Fruit fly (Drosophila melanogaster): ENCODE results near the gene PolrMT.

PolrMT gene

dm6 chr2L:1128932-1129887 lies 21.0 kb upstream of the PolrMT start, which contains the start of the genes Pino and TBC1D23 (continued):
- no peak for TF ChIP-seq jing (GFP tag; optimal IDR thresholded peaks at IDR 0.05)
- TF ChIP-seq CHES-1-like (GFP tag; optimal IDR thresholded peaks at IDR 0.05) = no peak
- TF ChIP-seq CG14014 (GFP tag; IDR thresholded peaks at IDR 0.05) = peak; percentile 57; the same call in 1 of the 2 replicates
- TF ChIP-seq Taf1 (GFP tag; IDR thresholded peaks at IDR 0.05) = 0 out of 2 replicates have a peak, but pooled peaks have one; percentile 42
- TF ChIP-seq CG1647 (GFP tag; optimal IDR thresholded peaks at IDR 0.05) = peak; percentile 30
- TF ChIP-seq sna (GFP tag; IDR thresholded peaks at IDR 0.05; ENCODE audit: partially characterized antibody) = peak; percentile 34; the same call in 1 of the 2 replicates
- TF ChIP-seq al (GFP tag; IDR thresholded peaks at IDR 0.05) = peak; percentile 78
- TF ChIP-seq CG6175 (GFP tag; IDR thresholded peaks at IDR 0.05) = no peak
- TF ChIP-seq CG11456 (GFP tag; IDR thresholded peaks at IDR 0.05) = peak; percentile 75; the same call in 2 of the 3 replicates
- no peak for TF ChIP-seq CG2889 (GFP tag; IDR thresholded peaks at IDR 0.05)
- peak; percentile 74 for TF ChIP-seq dmrt11E (tag; optimal IDR thresholded peaks at IDR 0.05)
- peak; percentile 76 for TF ChIP-seq CG12659 (GFP tag; optimal IDR thresholded peaks at IDR 0.05)
- no peak for TF ChIP-seq nau (GFP tag; optimal IDR thresholded peaks at IDR 0.05)
- TF ChIP-seq C15 (GFP tag; IDR thresholded peaks at IDR 0.05) = peak; percentile 36; the same call in 1 of the 3 replicates
- TF ChIP-seq CG9817 (tag; optimal IDR thresholded peaks at IDR 0.05) = peak; percentile 77
- peak; percentile 61 for TF ChIP-seq CG8388 (GFP tag; optimal IDR thresholded peaks at IDR 0.05)
- peak; percentile 25 for TF ChIP-seq CG31388 (GFP tag; optimal IDR thresholded peaks at IDR 0.05)
- TF ChIP-seq prd (optimal IDR thresholded peaks at IDR 0.05) = no peak
- peak; percentile 85 for TF ChIP-seq prd (GFP tag; IDR thresholded peaks at IDR 0.05)
- TF ChIP-seq slbo (GFP tag; IDR thresholded peaks at IDR 0.05) = peak; percentile 86
- peak; percentile 24 for TF ChIP-seq CG7786 (GFP tag; optimal IDR thresholded peaks at IDR 0.05)
- peak; percentile 80 for TF ChIP-seq CG2120 (GFP tag; optimal IDR thresholded peaks at IDR 0.05)
- no peak for TF ChIP-seq Optix (GFP tag; IDR thresholded peaks at IDR 0.05)
- peak; percentile 73 for TF ChIP-seq lmd (GFP tag; IDR thresholded peaks at IDR 0.05)
- no peak for TF ChIP-seq gro (GFP tag; optimal IDR thresholded peaks at IDR 0.05)
- no peak for TF ChIP-seq Hey (tag; optimal IDR thresholded peaks at IDR 0.05)
- TF ChIP-seq CG13287 (GFP tag; IDR thresholded peaks at IDR 0.05; ENCODE audit: partially characterized antibody) = peak; percentile 76
- no peak for TF ChIP-seq BtbVII (GFP tag; optimal IDR thresholded peaks at IDR 0.05)
- peak; percentile 31 for TF ChIP-seq CG3995 (GFP tag; optimal IDR thresholded peaks at IDR 0.05)
- no peak for TF ChIP-seq CG6683 (GFP tag; optimal IDR thresholded peaks at IDR 0.05)
- peak in 1 of 2 experiments; percentile 8 for TF ChIP-seq insv (GFP tag; optimal IDR thresholded peaks at IDR 0.05)
- TF ChIP-seq CG13296 (GFP tag; optimal IDR thresholded peaks at IDR 0.05) = no peak
- peak; percentile 64 for TF ChIP-seq Meics (GFP tag; optimal IDR thresholded peaks at IDR 0.05)
- TF ChIP-seq Hr39 (optimal IDR thresholded peaks at IDR 0.05) = no peak
- TF ChIP-seq phol (tag; optimal IDR thresholded peaks at IDR 0.05) = peak; percentile 80
- TF ChIP-seq CG13894 (tag; optimal IDR thresholded peaks at IDR 0.05) = peak; percentile 37
- TF ChIP-seq CG3726 (GFP tag; IDR thresholded peaks at IDR 0.05) = no peak
- peak; percentile 81 for TF ChIP-seq ind (GFP tag; optimal IDR thresholded peaks at IDR 0.05)
- peak; percentile 84 for TF ChIP-seq CG31441 (GFP tag; IDR thresholded peaks at IDR 0.05)
- no peak for TF ChIP-seq gcm2 (GFP tag; optimal IDR thresholded peaks at IDR 0.05)
- peak; percentile 7 for TF ChIP-seq CG7928 (GFP tag; optimal IDR thresholded peaks at IDR 0.05)
- TF ChIP-seq CG34224 (GFP tag; IDR thresholded peaks at IDR 0.05; ENCODE audit: partially characterized antibody) = peak; percentile 52; the same call in 1 of the 3 replicates
- TF ChIP-seq dan (GFP tag; IDR thresholded peaks at IDR 0.05) = no peak
- no peak for TF ChIP-seq ato (GFP tag; IDR thresholded peaks at IDR 0.05; ENCODE audit: partially characterized antibody)
- TF ChIP-seq CG12769 (tag; optimal IDR thresholded peaks at IDR 0.05) = peak; percentile 63
- TF ChIP-seq Bdp1 (GFP tag; optimal IDR thresholded peaks at IDR 0.05) = no peak
- peak; percentile 75 for TF ChIP-seq CG15696 (tag; optimal IDR thresholded peaks at IDR 0.05)
- peak; percentile 70 for TF ChIP-seq NFAT (GFP tag; IDR thresholded peaks at IDR 0.05)
- peak; percentile 20 for TF ChIP-seq HmgZ (tag; optimal IDR thresholded peaks at IDR 0.05)
